Worm (Caenorhabditis elegans): ENCODE results near the gene T02B11.9.

The T02B11.9 gene

DNA sequence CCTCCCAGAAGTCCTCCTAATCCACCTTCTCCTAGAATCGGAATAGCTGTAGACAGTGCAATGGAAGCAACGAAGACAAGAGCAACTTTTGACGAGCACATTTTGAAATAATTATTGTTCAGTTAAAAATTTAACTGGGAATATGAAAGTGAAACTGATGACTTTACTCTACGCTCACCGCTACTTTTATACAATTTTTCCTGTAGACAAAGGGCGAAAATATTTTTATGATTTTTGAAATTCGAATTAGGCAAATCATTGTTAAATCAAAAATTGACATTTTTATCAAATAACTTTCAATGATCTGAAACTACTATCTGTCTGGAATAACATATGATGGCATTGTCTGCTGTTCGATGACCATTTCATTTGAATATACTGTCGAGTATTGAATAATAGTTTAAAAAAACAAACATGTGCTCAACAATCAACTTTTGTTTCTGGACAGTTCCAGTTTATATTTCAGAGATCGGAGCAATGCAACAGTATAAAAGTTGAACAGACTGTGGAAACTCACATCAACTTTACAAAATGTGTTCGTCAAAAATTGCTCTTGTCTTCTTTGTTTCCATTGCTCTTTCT, 17.5 kb downstream of the T02B11.9 start, which contains the start of the genes srlf-23 and srlf-20:
srlf-23 (minus strand) TSS at position 101 of the 582 bp plus-strand sequence.
srlf-20 (plus strand) TSS at position 532 of the 582 bp plus-strand sequence.
- TF ChIP-seq sdz-12 (GFP tag; optimal IDR thresholded peaks at IDR 0.05) (no peak), R02D3.7 (tag; optimal IDR thresholded peaks at IDR 0.05) (no peak), zfp-3 (GFP tag; conservative IDR thresholded peaks at IDR 0.05) (no peak), nhr-41 (GFP tag; IDR thresholded peaks at IDR 0.05) (no peak), hlh-30 (tag; optimal IDR thresholded peaks at IDR 0.05; ENCODE audit: insufficient read depth) (no peak), lin-15B (tag; optimal IDR thresholded peaks at IDR 0.05) (no peak), ZK337.2 (GFP tag; IDR thresholded peaks at IDR 0.05) (no peak), T20F7.1 (GFP tag; optimal IDR thresholded peaks at IDR 0.05) (no peak)

DNA sequence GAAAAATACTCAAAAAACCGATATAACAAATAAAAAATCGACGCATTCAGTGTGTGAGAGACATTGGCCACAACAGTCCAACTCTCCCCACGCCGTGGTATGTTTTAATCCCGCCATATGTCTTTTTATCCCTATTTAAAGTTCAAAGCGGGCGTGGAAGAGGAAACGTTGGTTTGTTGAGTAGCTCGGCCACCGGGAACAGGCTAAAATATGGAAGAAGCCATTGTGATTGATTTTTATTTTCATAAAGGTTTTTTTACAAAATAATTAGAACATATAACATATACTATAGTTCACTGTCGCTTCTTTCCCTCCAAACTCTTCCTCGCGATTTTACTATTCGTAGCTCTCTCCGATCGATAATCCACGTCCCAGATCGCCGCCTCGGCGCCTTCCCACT, 23.0 kb downstream of the T02B11.9 start, which contains the start of gene nas-32:
nas-32 (minus strand) TSS at position 101 of the 400 bp plus-strand sequence.
- no peak for TF ChIP-seq lin-1 (GFP tag; IDR thresholded peaks at IDR 0.05)
- no peak for TF ChIP-seq unc-130 (GFP tag; optimal IDR thresholded peaks at IDR 0.05)
- peak; percentile 30 for TF ChIP-seq aha-1 (tag)

DNA sequence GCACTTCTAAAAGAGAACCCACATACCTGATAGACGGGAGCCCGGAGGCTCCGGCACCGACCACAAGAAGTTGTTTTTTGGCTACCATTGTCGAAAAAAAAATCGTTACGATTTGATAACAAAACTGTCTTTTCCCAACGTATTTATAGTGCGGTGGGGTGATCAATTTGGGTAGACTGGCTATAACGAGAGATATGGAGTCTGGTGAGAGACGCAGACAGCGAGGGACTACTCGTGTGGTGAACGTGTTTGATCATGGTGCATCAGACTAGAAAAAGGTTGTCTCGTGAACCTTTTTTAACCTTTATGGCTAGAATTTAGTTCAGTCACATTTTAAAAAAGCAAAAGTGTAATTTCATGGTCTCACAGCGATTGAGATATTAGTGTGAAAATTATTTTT, 27.4 kb downstream of the T02B11.9 start, which contains the start of gene fmo-5:
fmo-5 (minus strand) TSS at position 206 of the 400 bp plus-strand sequence.
- TF ChIP-seq dmd-9 (GFP tag; IDR thresholded peaks at IDR 0.05) (no peak), set-16 (GFP tag; IDR thresholded peaks at IDR 0.05) (no peak), ZK337.2 (GFP tag; IDR thresholded peaks at IDR 0.05) (no peak), mes-2 (tag; optimal IDR thresholded peaks at IDR 0.05; ENCODE audit: poor library complexity, severe bottlenecking) (peak; percentile 64), nhr-111 (GFP tag; optimal IDR thresholded peaks at IDR 0.05) (no peak), mxl-2 (GFP tag; conservative IDR thresholded peaks at IDR 0.05) (no peak), ceh-82 (tag; optimal IDR thresholded peaks at IDR 0.05) (no peak), pqm-1 (tag; optimal IDR thresholded peaks at IDR 0.05) (no peak), dmd-8 (GFP tag; IDR thresholded peaks at IDR 0.05) (no peak), attf-4 (tag; optimal IDR thresholded peaks at IDR 0.05) (no peak), aha-1 (tag) (no peak), nhr-77 (tag; optimal IDR thresholded peaks at IDR 0.05) (peak; percentile 51), aly-2 (tag; optimal IDR thresholded peaks at IDR 0.05) (no peak), ctbp-1 (GFP tag; IDR thresholded peaks at IDR 0.05) (no peak), F37D6.2 (tag; optimal IDR thresholded peaks at IDR 0.05) (no peak), dmd-6 (GFP tag; IDR thresholded peaks at IDR 0.05) (peak; percentile 75), nhr-237 (tag; optimal IDR thresholded peaks at IDR 0.05) (no peak), F26F4.8 (GFP tag; conservative IDR thresholded peaks at IDR 0.05) (no peak), ceh-32 (tag; optimal IDR thresholded peaks at IDR 0.05; ENCODE audit: poor library complexity) (no peak), ama-1 (optimal IDR thresholded peaks at IDR 0.05) (no peak), snpc-4 (tag; optimal IDR thresholded peaks at IDR 0.05) (no peak), ceh-20 (GFP tag; IDR thresholded peaks at IDR 0.05) (no peak), Y105C5A.15 (GFP tag; IDR thresholded peaks at IDR 0.05) (no peak), madf-9 (GFP tag; conservative IDR thresholded peaks at IDR 0.05) (no peak), unc-130 (GFP tag; optimal IDR thresholded peaks at IDR 0.05) (no peak), hif-1 (tag; optimal IDR thresholded peaks at IDR 0.05) (no peak), F49E8.2 (tag; optimal IDR thresholded peaks at IDR 0.05; ENCODE audit: borderline replicate concordance) (no peak), mep-1 (tag; optimal IDR thresholded peaks at IDR 0.05) (no peak), lin-13 (GFP tag; optimal IDR thresholded peaks at IDR 0.05) (no peak), lim-7 (GFP tag; IDR thresholded peaks at IDR 0.05) (no peak), ZK546.5 (tag; optimal IDR thresholded peaks at IDR 0.05) (no peak), skn-1 (tag; optimal IDR thresholded peaks at IDR 0.05) (no peak), ceh-28 (tag; optimal IDR thresholded peaks at IDR 0.05) (no peak), F44E2.7 (GFP tag; IDR thresholded peaks at IDR 0.05) (no peak), mdt-29 (GFP tag; IDR thresholded peaks at IDR 0.05) (no peak), rbr-2 (tag; optimal IDR thresholded peaks at IDR 0.05) (no peak), nhr-11 (tag; optimal IDR thresholded peaks at IDR 0.05) (no peak), unc-62 (GFP tag; optimal IDR thresholded peaks at IDR 0.05 in 1 of 2) (no peak), unc-62 (tag; optimal IDR thresholded peaks at IDR 0.05) (no peak), arid-1 (GFP tag; conservative IDR thresholded peaks at IDR 0.05) (no peak)
